Fruit fly (Drosophila melanogaster): Measurements from ENCODE around the gene Targ3.

The Targ3 gene

dm6 chr3L:21194392-21194925 is 2.2 kb upstream of the Targ3 start:
- TF ChIP-seq h (optimal IDR thresholded peaks at IDR 0.05): no peak
- TF ChIP-seq ttk (optimal IDR thresholded peaks at IDR 0.05): no peak
- no peak for TF ChIP-seq Sin3A (optimal IDR thresholded peaks at IDR 0.05)
- no peak for TF ChIP-seq insv (optimal IDR thresholded peaks at IDR 0.05)
- no peak for TF ChIP-seq Myc (optimal IDR thresholded peaks at IDR 0.05)
- TF ChIP-seq psq (optimal IDR thresholded peaks at IDR 0.05): no peak

- TF ChIP-seq ttk (optimal IDR thresholded peaks at IDR 0.05) (no peak), Sin3A (optimal IDR thresholded peaks at IDR 0.05) (no peak), psq (optimal IDR thresholded peaks at IDR 0.05) (no peak), Myc (optimal IDR thresholded peaks at IDR 0.05) (no peak), h (optimal IDR thresholded peaks at IDR 0.05) (no peak), insv (optimal IDR thresholded peaks at IDR 0.05) (no peak)
Observed at dm6 chr3L:21200587-21200986, 4.0 kb downstream of the Targ3 start.

dm6 chr3L:21201246-21201896 is 4.7 kb downstream of the Targ3 start:
- TF ChIP-seq insv (optimal IDR thresholded peaks at IDR 0.05): no peak
- TF ChIP-seq ttk (optimal IDR thresholded peaks at IDR 0.05): no peak
- TF ChIP-seq Myc (optimal IDR thresholded peaks at IDR 0.05): no peak
- TF ChIP-seq Sin3A (optimal IDR thresholded peaks at IDR 0.05): no peak
- no peak for TF ChIP-seq h (optimal IDR thresholded peaks at IDR 0.05)
- no peak for TF ChIP-seq psq (optimal IDR thresholded peaks at IDR 0.05)

- no peak for TF ChIP-seq ttk (optimal IDR thresholded peaks at IDR 0.05)
- peak; percentile 97 for TF ChIP-seq insv (optimal IDR thresholded peaks at IDR 0.05)
- TF ChIP-seq Myc (optimal IDR thresholded peaks at IDR 0.05): no peak
- TF ChIP-seq h (optimal IDR thresholded peaks at IDR 0.05): no peak
- TF ChIP-seq psq (optimal IDR thresholded peaks at IDR 0.05): no peak
- no peak for TF ChIP-seq Sin3A (optimal IDR thresholded peaks at IDR 0.05)
Observed at dm6 chr3L:21202029-21202776, 5.6 kb downstream of the Targ3 start.

- TF ChIP-seq insv (optimal IDR thresholded peaks at IDR 0.05): no peak
- TF ChIP-seq ttk (optimal IDR thresholded peaks at IDR 0.05): no peak
- TF ChIP-seq psq (optimal IDR thresholded peaks at IDR 0.05): no peak
- TF ChIP-seq Sin3A (optimal IDR thresholded peaks at IDR 0.05): no peak
- TF ChIP-seq Myc (optimal IDR thresholded peaks at IDR 0.05): no peak
- no peak for TF ChIP-seq h (optimal IDR thresholded peaks at IDR 0.05)
Observed at dm6 chr3L:21202777-21203282, 6.2 kb downstream of the Targ3 start, which contains the start of the genes Targ1, CG10512 and Targ2. Gene Targ1 (minus strand): TSS chr3L:21202882. Gene CG10512 (plus strand): TSS chr3L:21202920. Gene Targ2 (minus strand): TSS chr3L:21203232.

- no peak for TF ChIP-seq Myc (optimal IDR thresholded peaks at IDR 0.05)
- TF ChIP-seq ttk (optimal IDR thresholded peaks at IDR 0.05): no peak
- no peak for TF ChIP-seq psq (optimal IDR thresholded peaks at IDR 0.05)
- no peak for TF ChIP-seq Sin3A (optimal IDR thresholded peaks at IDR 0.05)
- no peak for TF ChIP-seq insv (optimal IDR thresholded peaks at IDR 0.05)
- TF ChIP-seq h (optimal IDR thresholded peaks at IDR 0.05): no peak
Observed at dm6 chr3L:21204581-21205495, 8.2 kb downstream of the Targ3 start.

dm6 chr3L:21205496-21205824 is 8.8 kb downstream of the Targ3 start:
- TF ChIP-seq Myc (optimal IDR thresholded peaks at IDR 0.05) (no peak), ttk (optimal IDR thresholded peaks at IDR 0.05) (no peak), h (optimal IDR thresholded peaks at IDR 0.05) (no peak), psq (optimal IDR thresholded peaks at IDR 0.05) (no peak), insv (optimal IDR thresholded peaks at IDR 0.05) (no peak), Sin3A (optimal IDR thresholded peaks at IDR 0.05) (no peak)

- no peak for TF ChIP-seq psq (optimal IDR thresholded peaks at IDR 0.05)
- TF ChIP-seq ttk (optimal IDR thresholded peaks at IDR 0.05): no peak
- TF ChIP-seq Myc (optimal IDR thresholded peaks at IDR 0.05): no peak
- TF ChIP-seq insv (optimal IDR thresholded peaks at IDR 0.05): no peak
- TF ChIP-seq h (optimal IDR thresholded peaks at IDR 0.05): no peak
- no peak for TF ChIP-seq Sin3A (optimal IDR thresholded peaks at IDR 0.05)
Observed at dm6 chr3L:21206486-21206885, 9.9 kb downstream of the Targ3 start.

dm6 chr3L:21209921-21210532 is 13.4 kb downstream of the Targ3 start, which contains the start of the genes CG10510 and CG10508:
Gene CG10510 (minus strand): TSS chr3L:21210084.
Gene CG10508 (plus strand): TSS chr3L:21210215.
- TF ChIP-seq psq (optimal IDR thresholded peaks at IDR 0.05): no peak
- TF ChIP-seq h (optimal IDR thresholded peaks at IDR 0.05): no peak
- no peak for TF ChIP-seq ttk (optimal IDR thresholded peaks at IDR 0.05)
- no peak for TF ChIP-seq Sin3A (optimal IDR thresholded peaks at IDR 0.05)

dm6 chr3L:21216697-21217291 is 20.2 kb downstream of the Targ3 start, which contains the start of the genes Trmt112 and Ilk:
Gene Trmt112 (minus strand): TSS chr3L:21216839.
Gene Ilk (plus strand): TSS chr3L:21216901.
- no peak for TF ChIP-seq Myc (optimal IDR thresholded peaks at IDR 0.05)
- TF ChIP-seq insv (optimal IDR thresholded peaks at IDR 0.05): no peak

dm6 chr3L:21219160-21219559 is 22.5 kb downstream of the Targ3 start:
- no peak for TF ChIP-seq insv (optimal IDR thresholded peaks at IDR 0.05)
- TF ChIP-seq h (optimal IDR thresholded peaks at IDR 0.05): no peak
- TF ChIP-seq psq (optimal IDR thresholded peaks at IDR 0.05): no peak
- no peak for TF ChIP-seq ttk (optimal IDR thresholded peaks at IDR 0.05)
- TF ChIP-seq Sin3A (optimal IDR thresholded peaks at IDR 0.05): no peak
- no peak for TF ChIP-seq Myc (optimal IDR thresholded peaks at IDR 0.05)

All from Kc167 (cell line).